Worm (Caenorhabditis elegans) whole organism, early embryonic: ENCODE results near the gene T11B7.5.

Experiments used
- B0310.2 ChIP-seq: sonication (generic microtip); optimal IDR thresholded peaks from 2 replicates; lab custom pipeline; 2016; ENCODE audit warnings: mild to moderate bottlenecking, missing genetic modification characterization, missing compliant biosample characterization
- F13C5.2 ChIP-seq: sonication (generic microtip); optimal IDR thresholded peaks from 2 replicates; lab custom pipeline; 2017; ENCODE audit warnings: mild to moderate bottlenecking, missing genetic modification characterization, inconsistent platforms, missing compliant biosample characterization
- aly-1 ChIP-seq: sonication (generic microtip); optimal IDR thresholded peaks from 2 replicates; lab custom pipeline; 2016; ENCODE audit warnings: missing genetic modification characterization, missing compliant biosample characterization
- ama-1 ChIP-seq: fragments of 150-350 bp; optimal IDR thresholded peaks from 2 replicates; lab custom pipeline; 2014
- ceh-13 ChIP-seq: fragments of 200-800 bp; sonication (Bioruptor generic); optimal IDR thresholded peaks from 2 replicates; lab custom pipeline; 2018; ENCODE audit warnings: mild to moderate bottlenecking, missing genetic modification characterization, missing compliant biosample characterization
- ceh-36 ChIP-seq: sonication (generic microtip); optimal IDR thresholded peaks from 2 replicates; lab custom pipeline; 2016; ENCODE audit warnings: missing genetic modification characterization, inconsistent platforms, missing compliant biosample characterization
- ets-7 ChIP-seq: sonication (generic microtip); optimal IDR thresholded peaks from 2 replicates; lab custom pipeline; 2016; ENCODE audit warnings: missing genotype, missing genetic modification characterization, missing compliant biosample characterization
- flt-1 ChIP-seq: fragments of 200-800 bp; sonication (Bioruptor generic); IDR thresholded peaks from 2 replicates; pipeline ENCODE4 v1.3.6; 2022; ENCODE audit warnings: missing genetic modification characterization, missing compliant biosample characterization
- hmbx-1 ChIP-seq: sonication (generic microtip); optimal IDR thresholded peaks from 2 replicates; lab custom pipeline; 2016; ENCODE audit warnings: mild to moderate bottlenecking, missing genetic modification characterization, missing compliant biosample characterization
- hmg-4 ChIP-seq: fragments of 200-800 bp; sonication (Bioruptor generic); optimal IDR thresholded peaks from 2 replicates; lab custom pipeline; 2018; ENCODE audit warnings: mild to moderate bottlenecking, missing genetic modification characterization, missing compliant biosample characterization
- hnd-1 ChIP-seq: sonication (generic microtip); optimal IDR thresholded peaks from 2 replicates; lab custom pipeline; 2016; ENCODE audit warnings: missing genetic modification characterization, missing compliant biosample characterization
- pes-1 ChIP-seq: fragments of 200-800 bp; sonication (Bioruptor generic); IDR thresholded peaks from 2 replicates; pipeline ENCODE4 v1.3.6; 2022; ENCODE audit warnings: missing genetic modification reagents, missing genetic modification characterization, missing compliant biosample characterization
- scrt-1 ChIP-seq: fragments of 200-800 bp; sonication (Bioruptor generic); IDR thresholded peaks from 2 replicates; pipeline ENCODE4 v1.3.6; 2022; ENCODE audit warnings: missing genetic modification characterization, missing compliant biosample characterization
- sea-1 ChIP-seq: fragments of 200-800 bp; sonication (Bioruptor generic); conservative IDR thresholded peaks from 2 replicates; pipeline ENCODE4 v1.3.6; 2022; ENCODE audit warnings: missing genetic modification characterization, missing compliant biosample characterization
- tbx-11 ChIP-seq: fragments of 200-800 bp; sonication (Bioruptor generic); IDR thresholded peaks from 2 replicates; pipeline ENCODE4 v1.3.6; 2022; ENCODE audit warnings: missing genetic modification characterization, missing compliant biosample characterization
- tbx-37 ChIP-seq: fragments of 200-800 bp; sonication (Bioruptor generic); conservative IDR thresholded peaks from 2 replicates; pipeline ENCODE4 v1.3.6; 2022; ENCODE audit warnings: missing genetic modification reagents, missing genetic modification characterization, missing compliant biosample characterization
- tra-4 ChIP-seq: sonication (generic microtip); optimal IDR thresholded peaks from 2 replicates; lab custom pipeline; 2017; ENCODE audit warnings: missing genetic modification characterization, missing compliant biosample characterization

Gene T11B7.5

ce11 chrIV:8864672-8865071 is 8.8 kb upstream of the T11B7.5 start:
- TF ChIP-seq sea-1 (GFP tag; lab: Robert Waterston, UW), result no peak
- TF ChIP-seq pes-1 (GFP tag; lab: Robert Waterston, UW), result no peak
- no peak for TF ChIP-seq tbx-37 (GFP tag; lab: Robert Waterston, UW)
- no peak for TF ChIP-seq flt-1 (GFP tag; lab: Robert Waterston, UW)
- no peak for TF ChIP-seq hmbx-1 (tag; lab: Kevin White, UChicago)
- TF ChIP-seq ets-7 (tag; lab: Kevin White, UChicago), result no peak
- no peak for TF ChIP-seq F13C5.2 (tag; lab: Kevin White, UChicago)
- no peak for TF ChIP-seq tbx-11 (GFP tag; lab: Robert Waterston, UW)
- TF ChIP-seq scrt-1 (GFP tag; lab: Robert Waterston, UW), result no peak
- TF ChIP-seq ceh-36 (tag; lab: Kevin White, UChicago), result no peak
- no peak for TF ChIP-seq B0310.2 (tag; lab: Kevin White, UChicago)
- TF ChIP-seq ceh-13 (GFP tag; lab: Kevin White, UChicago), result no peak
- no peak for TF ChIP-seq tra-4 (tag; lab: Kevin White, UChicago)
- TF ChIP-seq hnd-1 (tag; lab: Kevin White, UChicago), result no peak
- TF ChIP-seq aly-1, result no peak
- no peak for TF ChIP-seq hmg-4 (GFP tag; lab: Kevin White, UChicago)
- TF ChIP-seq ama-1 (lab: Kevin White, UChicago), result no peak

- TF ChIP-seq B0310.2 (tag; lab: Kevin White, UChicago) (no peak), ets-7 (tag; lab: Kevin White, UChicago) (no peak), tbx-11 (GFP tag; lab: Robert Waterston, UW) (no peak), flt-1 (GFP tag; lab: Robert Waterston, UW) (no peak), ceh-13 (GFP tag; lab: Kevin White, UChicago) (no peak), F13C5.2 (tag; lab: Kevin White, UChicago) (no peak), sea-1 (GFP tag; lab: Robert Waterston, UW) (no peak), tbx-37 (GFP tag; lab: Robert Waterston, UW) (no peak), pes-1 (GFP tag; lab: Robert Waterston, UW) (no peak), hmg-4 (GFP tag; lab: Kevin White, UChicago) (no peak)
Observed at ce11 chrIV:8853301-8853700, 2.6 kb downstream of the T11B7.5 start.

ce11 chrIV:8852194-8852593 is 3.7 kb downstream of the T11B7.5 start, which contains the start of gene alp-1:
TSS of gene alp-1 (plus strand) at chrIV:8852494.
- TF ChIP-seq B0310.2 (tag; lab: Kevin White, UChicago), result no peak
- TF ChIP-seq tbx-37 (GFP tag; lab: Robert Waterston, UW), result no peak

ce11 chrIV:8850807-8851206 is 5.1 kb downstream of the T11B7.5 start:
- TF ChIP-seq ceh-13 (GFP tag; lab: Kevin White, UChicago) (no peak), hnd-1 (tag; lab: Kevin White, UChicago) (no peak), pes-1 (GFP tag; lab: Robert Waterston, UW) (no peak), scrt-1 (GFP tag; lab: Robert Waterston, UW) (no peak), aly-1 (peak; percentile 48)

ce11 chrIV:8848983-8849382 is 6.9 kb downstream of the T11B7.5 start:
- TF ChIP-seq hmbx-1 (tag; lab: Kevin White, UChicago), result no peak
- no peak for TF ChIP-seq ceh-13 (GFP tag; lab: Kevin White, UChicago)
- no peak for TF ChIP-seq tbx-37 (GFP tag; lab: Robert Waterston, UW)
- no peak for TF ChIP-seq hnd-1 (tag; lab: Kevin White, UChicago)
- no peak for TF ChIP-seq ama-1 (lab: Kevin White, UChicago)
- TF ChIP-seq ets-7 (tag; lab: Kevin White, UChicago), result no peak
- no peak for TF ChIP-seq tra-4 (tag; lab: Kevin White, UChicago)
- no peak for TF ChIP-seq aly-1
- no peak for TF ChIP-seq hmg-4 (GFP tag; lab: Kevin White, UChicago)
- TF ChIP-seq tbx-11 (GFP tag; lab: Robert Waterston, UW), result no peak
- TF ChIP-seq ceh-36 (tag; lab: Kevin White, UChicago), result no peak
- TF ChIP-seq B0310.2 (tag; lab: Kevin White, UChicago), result no peak
- TF ChIP-seq sea-1 (GFP tag; lab: Robert Waterston, UW), result no peak

ce11 chrIV:8847918-8848317 is 7.9 kb downstream of the T11B7.5 start, which contains the start of gene col-118:
TSS of gene col-118 (plus strand) at chrIV:8848218.
- TF ChIP-seq hmbx-1 (tag; lab: Kevin White, UChicago) (no peak), scrt-1 (GFP tag; lab: Robert Waterston, UW) (no peak), tbx-11 (GFP tag; lab: Robert Waterston, UW) (no peak), sea-1 (GFP tag; lab: Robert Waterston, UW) (no peak), ama-1 (lab: Kevin White, UChicago) (no peak), F13C5.2 (tag; lab: Kevin White, UChicago) (no peak), aly-1 (no peak), hmg-4 (GFP tag; lab: Kevin White, UChicago) (no peak), B0310.2 (tag; lab: Kevin White, UChicago) (no peak), tbx-37 (GFP tag; lab: Robert Waterston, UW) (no peak), hnd-1 (tag; lab: Kevin White, UChicago) (no peak), ceh-36 (tag; lab: Kevin White, UChicago) (no peak), ets-7 (tag; lab: Kevin White, UChicago) (no peak), ceh-13 (GFP tag; lab: Kevin White, UChicago) (no peak), flt-1 (GFP tag; lab: Robert Waterston, UW) (no peak), tra-4 (tag; lab: Kevin White, UChicago) (no peak)

ce11 chrIV:8845922-8846321 is 9.9 kb downstream of the T11B7.5 start:
- TF ChIP-seq ceh-13 (GFP tag; lab: Kevin White, UChicago), result no peak
- TF ChIP-seq F13C5.2 (tag; lab: Kevin White, UChicago), result no peak
- no peak for TF ChIP-seq ets-7 (tag; lab: Kevin White, UChicago)
- no peak for TF ChIP-seq hmg-4 (GFP tag; lab: Kevin White, UChicago)
- no peak for TF ChIP-seq B0310.2 (tag; lab: Kevin White, UChicago)
- no peak for TF ChIP-seq sea-1 (GFP tag; lab: Robert Waterston, UW)
- no peak for TF ChIP-seq tbx-37 (GFP tag; lab: Robert Waterston, UW)
- no peak for TF ChIP-seq aly-1
- no peak for TF ChIP-seq tra-4 (tag; lab: Kevin White, UChicago)
- TF ChIP-seq hnd-1 (tag; lab: Kevin White, UChicago), result no peak
